Fruit fly (Drosophila melanogaster): ENCODE data around the gene CG15386.

The CG15386 gene

DNA sequence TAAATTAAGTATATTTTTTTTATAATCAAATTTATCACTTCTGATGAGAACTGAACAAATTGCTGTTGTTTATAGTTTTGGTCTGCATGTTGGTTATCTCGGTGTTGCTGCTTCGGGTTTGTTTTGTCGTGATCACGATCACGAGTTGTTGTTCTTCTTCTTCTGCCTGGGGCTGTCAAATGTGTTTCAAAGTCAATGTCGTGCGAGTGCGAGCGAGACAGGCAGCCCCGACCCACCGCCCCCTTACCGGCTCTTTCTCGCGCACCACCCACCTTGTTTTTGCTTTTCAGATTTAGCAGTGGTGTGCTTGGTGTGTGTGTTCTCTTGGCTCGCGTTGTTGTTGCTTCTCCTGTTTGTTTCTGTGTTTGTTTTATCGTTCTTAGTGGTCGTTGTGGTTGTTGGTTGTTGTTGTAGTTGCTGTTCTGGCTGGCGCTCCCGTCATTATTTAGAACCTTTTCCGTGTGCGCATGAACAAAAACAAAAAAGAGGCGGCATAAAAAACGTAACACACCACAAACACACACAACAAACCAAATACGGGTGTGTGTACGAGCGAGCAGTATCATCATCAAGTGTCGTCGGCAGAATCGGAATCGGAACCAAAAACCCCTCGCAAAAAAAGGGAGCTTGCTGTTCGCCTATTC is 19.4 kb downstream of the CG15386 start, which contains the start of gene COX7AL2 (continued):
- no peak for TF ChIP-seq schlank (tag; optimal IDR thresholded peaks at IDR 0.05)
- TF ChIP-seq sens (GFP tag), result peak; percentile 22
- peak; percentile 55 for TF ChIP-seq cg (GFP tag; optimal IDR thresholded peaks at IDR 0.05)
- TF ChIP-seq ems (GFP tag; optimal IDR thresholded peaks at IDR 0.05), result no peak
- TF ChIP-seq CG7271 (tag; optimal IDR thresholded peaks at IDR 0.05), result no peak
- TF ChIP-seq GATAe (GFP tag; conservative IDR thresholded peaks at IDR 0.05), result no peak
- no peak for TF ChIP-seq E2f1 (GFP tag; IDR thresholded peaks at IDR 0.05)
- no peak for TF ChIP-seq Abd-B (GFP tag; optimal IDR thresholded peaks at IDR 0.05)
- no peak for TF ChIP-seq Rx (GFP tag; IDR thresholded peaks at IDR 0.05)
- no peak for TF ChIP-seq Scr (GFP tag; IDR thresholded peaks at IDR 0.05; ENCODE audit: partially characterized antibody)
- TF ChIP-seq run (tag; optimal IDR thresholded peaks at IDR 0.05), result peak; percentile 20
- peak; percentile 51 for TF ChIP-seq ERR (GFP tag; optimal IDR thresholded peaks at IDR 0.05)
- TF ChIP-seq CG10274 (GFP tag; optimal IDR thresholded peaks at IDR 0.05), result peak; percentile 38
- no peak for TF ChIP-seq CG16779 (GFP tag; IDR thresholded peaks at IDR 0.05)
- TF ChIP-seq H15 (GFP tag; IDR thresholded peaks at IDR 0.05), result no peak
- no peak for TF ChIP-seq CG18764 (GFP tag; optimal IDR thresholded peaks at IDR 0.05)
- TF ChIP-seq CG12155 (GFP tag; optimal IDR thresholded peaks at IDR 0.05), result no peak
- TF ChIP-seq CG18619 (GFP tag; optimal IDR thresholded peaks at IDR 0.05), result no peak
- no peak for TF ChIP-seq vvl (GFP tag; IDR thresholded peaks at IDR 0.05)
- TF ChIP-seq CG18476 (GFP tag; optimal IDR thresholded peaks at IDR 0.05), result no peak
- TF ChIP-seq CHES-1-like (GFP tag; optimal IDR thresholded peaks at IDR 0.05), result no peak
- no peak for TF ChIP-seq Fer1 (GFP tag; optimal IDR thresholded peaks at IDR 0.05)
- no peak for TF ChIP-seq CG2129 (GFP tag; IDR thresholded peaks at IDR 0.05; ENCODE audit: partially characterized antibody)
- TF ChIP-seq Deaf1 (tag; optimal IDR thresholded peaks at IDR 0.05), result peak; percentile 18
- TF ChIP-seq ara (GFP tag; IDR thresholded peaks at IDR 0.05), result no peak
- TF ChIP-seq BEAF-32 (GFP tag; optimal IDR thresholded peaks at IDR 0.05), result peak; percentile 59
- no peak for TF ChIP-seq Spps (tag; optimal IDR thresholded peaks at IDR 0.05)
- no peak for TF ChIP-seq Dip2 (GFP tag; IDR thresholded peaks at IDR 0.05)
- peak; percentile 14 for TF ChIP-seq Nf-YB (GFP tag; optimal IDR thresholded peaks at IDR 0.05)
- TF ChIP-seq nmo (GFP tag; optimal IDR thresholded peaks at IDR 0.05), result no peak
- no peak for TF ChIP-seq tap (tag; optimal IDR thresholded peaks at IDR 0.05)
- no peak for TF ChIP-seq CG6272 (GFP tag; IDR thresholded peaks at IDR 0.05)
- no peak for TF ChIP-seq gce (GFP tag; IDR thresholded peaks at IDR 0.05)
- no peak for TF ChIP-seq CG11093 (GFP tag; IDR thresholded peaks at IDR 0.05)
- no peak for TF ChIP-seq CG2889 (GFP tag; IDR thresholded peaks at IDR 0.05)
- TF ChIP-seq CG1024 (GFP tag; IDR thresholded peaks at IDR 0.05), result no peak
- TF ChIP-seq ham (GFP tag; IDR thresholded peaks at IDR 0.05), result no peak
- no peak for TF ChIP-seq luna (GFP tag; optimal IDR thresholded peaks at IDR 0.05)
- TF ChIP-seq Hsf (GFP tag; optimal IDR thresholded peaks at IDR 0.05), result no peak
- TF ChIP-seq CG11560 (tag; IDR thresholded peaks at IDR 0.05), result no peak
- TF ChIP-seq ttk (GFP tag; IDR thresholded peaks at IDR 0.05), result no peak
- TF ChIP-seq Tbp (GFP tag; optimal IDR thresholded peaks at IDR 0.05), result no peak
- no peak for TF ChIP-seq CG10147 (GFP tag; optimal IDR thresholded peaks at IDR 0.05)
- TF ChIP-seq HLH3B (GFP tag; IDR thresholded peaks at IDR 0.05), result no peak
- TF ChIP-seq ash1 (GFP tag; optimal IDR thresholded peaks at IDR 0.05), result no peak
- no peak for TF ChIP-seq Hr3 (GFP tag; optimal IDR thresholded peaks at IDR 0.05)
- TF ChIP-seq zfh2 (GFP tag; optimal IDR thresholded peaks at IDR 0.05), result no peak
- no peak for TF ChIP-seq h (optimal IDR thresholded peaks at IDR 0.05)
- no peak for TF ChIP-seq Six4 (GFP tag; optimal IDR thresholded peaks at IDR 0.05)
- TF ChIP-seq sc (optimal IDR thresholded peaks at IDR 0.05), result no peak
- TF ChIP-seq sc (GFP tag; optimal IDR thresholded peaks at IDR 0.05), result peak; percentile 19
- no peak for TF ChIP-seq wek (GFP tag; optimal IDR thresholded peaks at IDR 0.05)
- TF ChIP-seq corto (GFP tag; optimal IDR thresholded peaks at IDR 0.05), result peak; percentile 12

All from whole organism, embryonic.